Worm (Caenorhabditis elegans) whole organism, L1 larva: ENCODE results near the gene F22E12.3.

ENCODE experiments used
- C04F5.9 ChIP-seq: sonication (generic microtip); optimal IDR thresholded peaks from 2 replicates; lab custom pipeline; 2016; ENCODE audit warnings: missing genetic modification characterization, missing compliant biosample characterization
- C16A3.4 ChIP-seq: fragments of 150-350 bp; optimal IDR thresholded peaks from 2 replicates; lab custom pipeline; 2014; ENCODE audit warnings: missing biosample characterization, missing genetic modification characterization
- C34B4.2 ChIP-seq: sonication (generic microtip); optimal IDR thresholded peaks from 2 replicates; lab custom pipeline; 2017; ENCODE audit warnings: mild to moderate bottlenecking, missing genetic modification characterization, missing compliant biosample characterization
- F16B12.6 ChIP-seq: fragments of 150-350 bp; optimal IDR thresholded peaks from 2 replicates; lab custom pipeline; 2014; ENCODE audit warnings: missing biosample characterization, missing genetic modification characterization
- Y116A8C.19 ChIP-seq: sonication (generic microtip); optimal IDR thresholded peaks from 2 replicates; lab custom pipeline; 2016; ENCODE audit warnings: missing compliant biosample characterization, missing genetic modification characterization, borderline replicate concordance
- aha-1 ChIP-seq: fragments of 150-350 bp; optimal IDR thresholded peaks from 2 replicates; lab custom pipeline; 2014; ENCODE audit warnings: missing biosample characterization, missing genetic modification characterization
- aly-2 ChIP-seq: fragments of 150-350 bp; optimal IDR thresholded peaks from 2 replicates; lab custom pipeline; 2014; ENCODE audit warnings: missing biosample characterization, missing genetic modification characterization
- ama-1 ChIP-seq: fragments of 150-350 bp; optimal IDR thresholded peaks from 2 replicates; lab custom pipeline; 2014
- blmp-1 ChIP-seq: fragments of 150-350 bp; optimal IDR thresholded peaks from 2 replicates; lab custom pipeline; 2014; ENCODE audit warnings: missing biosample characterization, missing genetic modification characterization
- ceh-8 ChIP-seq: fragments of 200-800 bp; sonication (Bioruptor generic); optimal IDR thresholded peaks from 2 replicates; lab custom pipeline; 2018; ENCODE audit warnings: mild to moderate bottlenecking, missing genetic modification characterization, moderate library complexity, missing compliant biosample characterization
- ceh-82 ChIP-seq, 3 experiments: fragments of 150-350 bp in 1 of 3; sonication (generic microtip) in 2 of 3; optimal IDR thresholded peaks; 2 replicates each; lab custom pipeline; 2014 to 2017; ENCODE audit warnings: missing biosample characterization in 3 of 3, missing genetic modification characterization in 3 of 3
- ceh-88 ChIP-seq: fragments of 200-800 bp; sonication (Bioruptor generic); IDR thresholded peaks from 2 replicates; pipeline ENCODE4 v1.3.6; 2022; ENCODE audit warnings: missing genetic modification characterization, missing compliant biosample characterization
- ceh-90 ChIP-seq: sonication (generic microtip); optimal IDR thresholded peaks from 2 replicates; lab custom pipeline; 2016; ENCODE audit warnings: missing genetic modification characterization, missing compliant biosample characterization
- ces-1 ChIP-seq: fragments of 150-350 bp; optimal IDR thresholded peaks from 2 replicates; lab custom pipeline; 2014; ENCODE audit warnings: missing biosample characterization, missing genetic modification reagents, missing genetic modification characterization
- dpl-1 ChIP-seq, 3 experiments: fragments of 150-350 bp in 2 of 3; sonication (generic microtip) in 1 of 3; optimal IDR thresholded peaks; 2 replicates each; lab custom pipeline; 2014 to 2017; ENCODE audit warnings: missing biosample characterization in 3 of 3, missing genetic modification characterization in 3 of 3, missing genetic modification reagents in 3 of 3
- dsc-1 ChIP-seq: sonication (generic microtip); optimal IDR thresholded peaks from 2 replicates; lab custom pipeline; 2016; ENCODE audit warnings: mild to moderate bottlenecking, missing genetic modification characterization, missing compliant biosample characterization
- efl-3 ChIP-seq: fragments of 200-800 bp; sonication (Bioruptor generic); optimal IDR thresholded peaks from 2 replicates; lab custom pipeline; 2018; ENCODE audit warnings: mild to moderate bottlenecking, missing genetic modification characterization, missing compliant biosample characterization
- egl-13 ChIP-seq: sonication (generic microtip); optimal IDR thresholded peaks from 2 replicates; lab custom pipeline; 2016; ENCODE audit warnings: missing genotype, missing genetic modification reagents, missing genetic modification characterization, missing compliant biosample characterization
- egl-27 ChIP-seq, 2 experiments: fragments of 150-350 bp in 1 of 2; sonication (generic microtip); optimal IDR thresholded peaks; 3 replicates each; lab custom pipeline; 2017 to 2018; ENCODE audit warnings: missing biosample characterization in 2 of 2, missing genetic modification characterization in 2 of 2, missing genetic modification reagents in 2 of 2
- elt-3 ChIP-seq, 6 experiments: fragments of 150-350 bp in 1 of 6; sonication (generic microtip); optimal IDR thresholded peaks; 2 replicates each; lab custom pipeline; 2017 to 2018; ENCODE audit warnings: missing biosample characterization in 6 of 6, missing genetic modification characterization in 6 of 6, inconsistent platforms in 1 of 6
- ets-5 ChIP-seq: fragments of 200-800 bp; sonication (Bioruptor generic); IDR thresholded peaks from 2 replicates; pipeline ENCODE4 v1.3.6; 2022; ENCODE audit warnings: missing genetic modification characterization, missing compliant biosample characterization
- fkh-10 ChIP-seq: sonication (generic microtip); optimal IDR thresholded peaks from 2 replicates; lab custom pipeline; 2017; ENCODE audit warnings: missing biosample characterization, missing genetic modification reagents, missing genetic modification characterization
- fkh-8 ChIP-seq: sonication (generic microtip); optimal IDR thresholded peaks from 2 replicates; lab custom pipeline; 2016; ENCODE audit warnings: mild to moderate bottlenecking, missing genetic modification characterization, missing compliant biosample characterization
- hlh-4 ChIP-seq: sonication (generic microtip); optimal IDR thresholded peaks from 2 replicates; lab custom pipeline; 2016; ENCODE audit warnings: mild to moderate bottlenecking, missing genetic modification characterization, missing compliant biosample characterization
- irx-1 ChIP-seq: sonication (generic microtip); optimal IDR thresholded peaks from 2 replicates; lab custom pipeline; 2016; ENCODE audit warnings: missing genetic modification characterization, missing compliant biosample characterization
- lin-13 ChIP-seq: fragments of 150-350 bp; optimal IDR thresholded peaks from 2 replicates; lab custom pipeline; 2014; ENCODE audit warnings: missing biosample characterization, missing genetic modification reagents, missing genetic modification characterization
- lin-14 ChIP-seq: fragments of 200-800 bp; sonication (Bioruptor generic); optimal IDR thresholded peaks from 2 replicates; lab custom pipeline; 2018; ENCODE audit warnings: mild to moderate bottlenecking, missing genetic modification characterization, moderate library complexity, missing compliant biosample characterization
- lin-15B ChIP-seq: fragments of 150-350 bp; sonication (generic microtip); optimal IDR thresholded peaks from 3 replicates; lab custom pipeline; 2014; ENCODE audit warnings: missing biosample characterization, missing genetic modification characterization
- lin-35 ChIP-seq, 2 experiments: fragments of 150-350 bp; optimal IDR thresholded peaks; 2 replicates each; lab custom pipeline; 2014; ENCODE audit warnings: missing biosample characterization in 2 of 2, missing genetic modification characterization in 2 of 2, missing genetic modification reagents in 2 of 2
- lsy-2 ChIP-seq, 2 experiments: fragments of 150-350 bp; optimal IDR thresholded peaks; 2 replicates each; lab custom pipeline; 2014; ENCODE audit warnings: missing biosample characterization in 2 of 2, missing genetic modification characterization in 2 of 2
- mdl-1 ChIP-seq, 2 experiments: fragments of 150-350 bp; optimal IDR thresholded peaks; 2 replicates each; lab custom pipeline; 2014 to 2017; ENCODE audit warnings: missing biosample characterization in 2 of 2, missing genetic modification characterization in 2 of 2, inconsistent platforms in 1 of 2
- mef-2 ChIP-seq: fragments of 150-350 bp; optimal IDR thresholded peaks from 2 replicates; lab custom pipeline; 2014; ENCODE audit warnings: missing biosample characterization, missing genetic modification characterization
- nhr-11 ChIP-seq: fragments of 150-350 bp; optimal IDR thresholded peaks from 2 replicates; lab custom pipeline; 2014; ENCODE audit warnings: missing biosample characterization, missing genetic modification characterization
- nhr-12 ChIP-seq: sonication (generic microtip); optimal IDR thresholded peaks from 2 replicates; lab custom pipeline; 2017; ENCODE audit warnings: missing biosample characterization, missing genetic modification characterization
- nhr-19 ChIP-seq: fragments of 200-800 bp; sonication (Bioruptor generic); conservative IDR thresholded peaks from 2 replicates; pipeline ENCODE4 v1.3.6; 2022; ENCODE audit warnings: missing genetic modification characterization, missing compliant biosample characterization
- nhr-20 ChIP-seq: sonication (generic microtip); optimal IDR thresholded peaks from 2 replicates; lab custom pipeline; 2016; ENCODE audit warnings: mild to moderate bottlenecking, missing genetic modification characterization, missing compliant biosample characterization
- nhr-237 ChIP-seq: fragments of 150-350 bp; optimal IDR thresholded peaks from 2 replicates; lab custom pipeline; 2014; ENCODE audit warnings: missing biosample characterization, missing genetic modification characterization
- nhr-28 ChIP-seq: fragments of 150-350 bp; optimal IDR thresholded peaks from 2 replicates; lab custom pipeline; 2014; ENCODE audit warnings: missing biosample characterization, missing genetic modification characterization
- nhr-47 ChIP-seq: sonication (generic microtip); optimal IDR thresholded peaks from 2 replicates; lab custom pipeline; 2016; ENCODE audit warnings: mild to moderate bottlenecking, missing genetic modification characterization, moderate library complexity, missing compliant biosample characterization
- nhr-71 ChIP-seq: sonication (generic microtip); optimal IDR thresholded peaks from 2 replicates; lab custom pipeline; 2016; ENCODE audit warnings: mild to moderate bottlenecking, missing genetic modification characterization, moderate library complexity, missing compliant biosample characterization
- nhr-77 ChIP-seq: fragments of 150-350 bp; optimal IDR thresholded peaks from 2 replicates; lab custom pipeline; 2014; ENCODE audit warnings: missing biosample characterization, missing genetic modification characterization
- nhr-90 ChIP-seq: sonication (generic microtip); optimal IDR thresholded peaks from 2 replicates; lab custom pipeline; 2016; ENCODE audit warnings: mild to moderate bottlenecking, missing genetic modification characterization, missing compliant biosample characterization; ENCODE audit not compliant: poor library complexity
- pax-3 ChIP-seq: fragments of 200-800 bp; sonication (Bioruptor generic); optimal IDR thresholded peaks from 2 replicates; lab custom pipeline; 2018; ENCODE audit warnings: mild to moderate bottlenecking, missing genetic modification characterization, moderate library complexity, missing compliant biosample characterization
- pqm-1 ChIP-seq: sonication (generic microtip); optimal IDR thresholded peaks from 3 replicates; lab custom pipeline; 2017; ENCODE audit warnings: missing biosample characterization, missing genetic modification characterization
- skn-1 ChIP-seq: fragments of 150-350 bp; optimal IDR thresholded peaks from 2 replicates; lab custom pipeline; 2014; ENCODE audit warnings: missing biosample characterization, missing genetic modification characterization
- sox-4 ChIP-seq: sonication (generic microtip); optimal IDR thresholded peaks from 2 replicates; lab custom pipeline; 2016; ENCODE audit warnings: missing genetic modification characterization, missing compliant biosample characterization
- sptf-1 ChIP-seq: fragments of 150-350 bp; optimal IDR thresholded peaks from 2 replicates; lab custom pipeline; 2014; ENCODE audit warnings: missing biosample characterization, missing genetic modification characterization
- swsn-7 ChIP-seq: sonication (generic microtip); optimal IDR thresholded peaks from 2 replicates; lab custom pipeline; 2016; ENCODE audit warnings: missing genetic modification characterization, missing compliant biosample characterization
- tbx-2 ChIP-seq: sonication (generic microtip); optimal IDR thresholded peaks from 2 replicates; lab custom pipeline; 2016; ENCODE audit warnings: missing genetic modification characterization, missing compliant biosample characterization
- unc-62 ChIP-seq: fragments of 150-350 bp; optimal IDR thresholded peaks from 2 replicates; lab custom pipeline; 2014; ENCODE audit warnings: missing biosample characterization, missing genetic modification reagents, missing genetic modification characterization
- unc-86 ChIP-seq: sonication (generic microtip); optimal IDR thresholded peaks from 2 replicates; lab custom pipeline; 2016; ENCODE audit warnings: missing genetic modification characterization, missing compliant biosample characterization
- unc-98 ChIP-seq: fragments of 200-800 bp; sonication (Bioruptor generic); IDR thresholded peaks from 2 replicates; pipeline ENCODE4 v1.3.6; 2022; ENCODE audit warnings: missing genetic modification characterization, missing compliant biosample characterization
- zag-1 ChIP-seq: fragments of 150-350 bp; optimal IDR thresholded peaks from 2 replicates; lab custom pipeline; 2014; ENCODE audit warnings: missing biosample characterization, missing genetic modification characterization
- ztf-11 ChIP-seq, 2 experiments: sonication (generic microtip); optimal IDR thresholded peaks; 2 replicates each; lab custom pipeline; 2016 to 2017; ENCODE audit warnings: missing genetic modification characterization in 2 of 2, missing biosample characterization in 1 of 2, missing compliant biosample characterization in 1 of 2
- ztf-4 ChIP-seq: fragments of 150-350 bp; optimal IDR thresholded peaks from 2 replicates; lab custom pipeline; 2014; ENCODE audit warnings: missing biosample characterization, missing genetic modification characterization

Gene F22E12.3

DNA sequence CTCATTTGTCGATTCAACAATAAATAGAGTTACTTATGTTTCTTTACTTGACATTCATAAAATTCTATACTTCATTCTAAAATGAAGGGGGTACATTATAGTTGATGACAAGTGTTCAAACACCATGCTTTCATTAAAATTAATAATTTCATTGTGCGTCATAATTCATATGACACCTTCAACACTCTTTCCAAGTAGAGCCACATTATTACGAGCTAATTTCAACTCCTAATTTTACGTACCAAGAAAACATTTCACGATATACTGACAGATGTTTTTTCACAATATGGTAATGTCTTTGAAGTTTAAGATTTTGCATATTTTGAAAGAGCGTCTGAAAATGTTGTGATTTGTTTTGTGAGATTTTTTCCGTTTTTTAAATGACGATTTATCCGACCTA, 2.3 kb upstream of the F22E12.3 start:
- no peak for TF ChIP-seq aha-1
- peak; percentile 2 for TF ChIP-seq pax-3 (tag; lab: Kevin White, UChicago)
- TF ChIP-seq nhr-19 (GFP tag; lab: Robert Waterston, UW): no peak
- TF ChIP-seq unc-62: no peak
- peak in 1 of 2 experiments; percentile 38 for TF ChIP-seq lsy-2 (tag; optimal IDR thresholded peaks at IDR 0.05; lab: Kevin White, UChicago)
- peak; percentile 71 for TF ChIP-seq lin-14 (GFP tag; lab: Kevin White, UChicago)
- TF ChIP-seq blmp-1 (tag; lab: Kevin White, UChicago): no peak
- TF ChIP-seq nhr-90 (tag; lab: Kevin White, UChicago): no peak
- no peak for TF ChIP-seq dpl-1 (GFP tag; optimal IDR thresholded peaks at IDR 0.05; lab: Kevin White, UChicago)
- TF ChIP-seq tbx-2 (tag; lab: Kevin White, UChicago): no peak
- peak; percentile 84 for TF ChIP-seq nhr-71 (tag; lab: Kevin White, UChicago)
- no peak for TF ChIP-seq nhr-237 (tag; lab: Kevin White, UChicago)
- TF ChIP-seq unc-98 (GFP tag; lab: Robert Waterston, UW): no peak
- no peak for TF ChIP-seq nhr-28 (tag; lab: Kevin White, UChicago)
- no peak for TF ChIP-seq C04F5.9 (tag; lab: Kevin White, UChicago)
- peak; percentile 98 for TF ChIP-seq hlh-4 (tag; lab: Kevin White, UChicago)
- peak; percentile 73 for TF ChIP-seq nhr-47
- no peak for TF ChIP-seq egl-13
- peak; percentile 85 for TF ChIP-seq dsc-1 (tag; lab: Kevin White, UChicago)
- TF ChIP-seq F16B12.6 (tag; lab: Kevin White, UChicago): no peak
- no peak for TF ChIP-seq mef-2 (tag; lab: Kevin White, UChicago)
- no peak for TF ChIP-seq irx-1 (tag; lab: Kevin White, UChicago)
- TF ChIP-seq pqm-1: no peak
- peak; percentile 34 for TF ChIP-seq swsn-7 (tag; lab: Kevin White, UChicago)
- no peak for TF ChIP-seq ceh-82 (tag; optimal IDR thresholded peaks at IDR 0.05; lab: Kevin White, UChicago)
- no peak for TF ChIP-seq nhr-77 (tag; lab: Kevin White, UChicago)
- TF ChIP-seq efl-3 (GFP tag; lab: Kevin White, UChicago): no peak
- TF ChIP-seq nhr-20: peak; percentile 51
- no peak for TF ChIP-seq ztf-11 (tag; optimal IDR thresholded peaks at IDR 0.05; lab: Kevin White, UChicago)
- TF ChIP-seq sox-4 (tag; lab: Kevin White, UChicago): no peak
- no peak for TF ChIP-seq egl-27 (tag; optimal IDR thresholded peaks at IDR 0.05; lab: Kevin White, UChicago)
- TF ChIP-seq ztf-4 (tag; lab: Kevin White, UChicago): no peak
- no peak for TF ChIP-seq ama-1 (lab: Kevin White, UChicago)
- TF ChIP-seq elt-3 (tag; optimal IDR thresholded peaks at IDR 0.05; lab: Kevin White, UChicago): no peak
- TF ChIP-seq skn-1 (tag; lab: Kevin White, UChicago): no peak
- no peak for TF ChIP-seq Y116A8C.19
- TF ChIP-seq C16A3.4: no peak
- TF ChIP-seq ceh-88: 0 out of 2 replicates have a peak, but pooled peaks have one; percentile 33
- no peak for TF ChIP-seq lin-35 (GFP tag; optimal IDR thresholded peaks at IDR 0.05; lab: Kevin White, UChicago)
- TF ChIP-seq lin-13: no peak
- no peak for TF ChIP-seq nhr-11 (tag; lab: Kevin White, UChicago)
- TF ChIP-seq ceh-90 (tag; lab: Kevin White, UChicago): no peak
- TF ChIP-seq nhr-12: no peak
- no peak for TF ChIP-seq C34B4.2 (tag; lab: Kevin White, UChicago)
- no peak for TF ChIP-seq mdl-1 (tag; optimal IDR thresholded peaks at IDR 0.05; lab: Kevin White, UChicago)
- no peak for TF ChIP-seq lin-15B (tag; lab: Kevin White, UChicago)
- no peak for TF ChIP-seq fkh-10 (GFP tag; lab: Kevin White, UChicago)
- no peak for TF ChIP-seq aly-2 (tag; lab: Kevin White, UChicago)
- TF ChIP-seq ces-1 (GFP tag; lab: Kevin White, UChicago): no peak
- no peak for TF ChIP-seq zag-1 (tag; lab: Kevin White, UChicago)
- TF ChIP-seq ets-5 (GFP tag; lab: Robert Waterston, UW): no peak
- peak; percentile 80 for TF ChIP-seq fkh-8 (tag; lab: Kevin White, UChicago)
- TF ChIP-seq ceh-8 (GFP tag; lab: Kevin White, UChicago): peak; percentile 90
- TF ChIP-seq sptf-1 (tag; lab: Kevin White, UChicago): no peak
- no peak for TF ChIP-seq unc-86
